Worm (Caenorhabditis elegans) whole organism, late embryonic: ENCODE data around the gene srz-96.

Source experiments
- C08G9.2 ChIP-seq: sonication (generic microtip); optimal IDR thresholded peaks from 2 replicates; lab custom pipeline; 2016; ENCODE audit warnings: mild to moderate bottlenecking, missing genetic modification characterization, moderate library complexity, missing compliant biosample characterization
- K02D7.2 ChIP-seq: sonication (generic microtip); optimal IDR thresholded peaks from 2 replicates; lab custom pipeline; 2017; ENCODE audit warnings: mild to moderate bottlenecking, missing genetic modification characterization, missing compliant biosample characterization
- K09A11.1 ChIP-seq: sonication (generic microtip); optimal IDR thresholded peaks from 2 replicates; lab custom pipeline; 2017; ENCODE audit warnings: antibody characterized with exemption, mild to moderate bottlenecking, missing genetic modification characterization, missing compliant biosample characterization; ENCODE audit not compliant: insufficient read depth
- T23F11.4 ChIP-seq: fragments of 200-800 bp; sonication (Bioruptor generic); optimal IDR thresholded peaks from 2 replicates; lab custom pipeline; 2018; ENCODE audit warnings: mild to moderate bottlenecking, missing genetic modification characterization, missing compliant biosample characterization
- ahr-1 ChIP-seq: sonication (generic microtip); optimal IDR thresholded peaks from 2 replicates; lab custom pipeline; 2016; ENCODE audit warnings: missing genetic modification characterization, missing compliant biosample characterization
- ama-1 ChIP-seq: fragments of 150-350 bp; optimal IDR thresholded peaks from 2 replicates; lab custom pipeline; 2014
- ceh-18 ChIP-seq: sonication (generic microtip); optimal IDR thresholded peaks from 2 replicates; lab custom pipeline; 2016; ENCODE audit warnings: missing genetic modification characterization, missing compliant biosample characterization
- ceh-19 ChIP-seq: fragments of 200-800 bp; sonication (Bioruptor generic); optimal IDR thresholded peaks from 2 replicates; lab custom pipeline; 2018; ENCODE audit warnings: mild to moderate bottlenecking, missing genetic modification characterization, missing compliant biosample characterization
- ceh-22 ChIP-seq: sonication (generic microtip); optimal IDR thresholded peaks from 2 replicates; lab custom pipeline; 2017; ENCODE audit warnings: missing biosample characterization, missing genetic modification characterization
- ceh-24 ChIP-seq: sonication (generic microtip); optimal IDR thresholded peaks from 2 replicates; lab custom pipeline; 2016; ENCODE audit warnings: mild to moderate bottlenecking, missing genetic modification characterization, missing compliant biosample characterization
- ceh-30 ChIP-seq: fragments of 150-350 bp; optimal IDR thresholded peaks from 2 replicates; lab custom pipeline; 2014; ENCODE audit warnings: missing biosample characterization, missing genetic modification characterization
- ceh-31 ChIP-seq: sonication (generic microtip); optimal IDR thresholded peaks from 2 replicates; lab custom pipeline; 2016; ENCODE audit warnings: missing genetic modification characterization, missing compliant biosample characterization
- ceh-45 ChIP-seq: fragments of 200-800 bp; sonication (Bioruptor generic); IDR thresholded peaks from 2 replicates; pipeline ENCODE4 v1.3.6; 2022; ENCODE audit warnings: missing genetic modification reagents, missing genetic modification characterization, missing compliant biosample characterization
- che-1 ChIP-seq: sonication (generic microtip); optimal IDR thresholded peaks from 2 replicates; lab custom pipeline; 2016; ENCODE audit warnings: mild to moderate bottlenecking, missing genetic modification characterization, missing compliant biosample characterization
- dmd-4 ChIP-seq: sonication (generic microtip); optimal IDR thresholded peaks from 2 replicates; lab custom pipeline; 2016; ENCODE audit warnings: borderline replicate concordance, missing genetic modification characterization, missing compliant biosample characterization
- ets-4 ChIP-seq: sonication (generic microtip); optimal IDR thresholded peaks from 2 replicates; lab custom pipeline; 2016; ENCODE audit warnings: missing genetic modification characterization, missing compliant biosample characterization
- eyg-1 ChIP-seq: sonication (generic microtip); optimal IDR thresholded peaks from 2 replicates; lab custom pipeline; 2016; ENCODE audit warnings: missing genotype, missing genetic modification characterization, missing compliant biosample characterization
- fkh-10 ChIP-seq: fragments of 150-350 bp; optimal IDR thresholded peaks from 2 replicates; lab custom pipeline; 2014; ENCODE audit warnings: missing biosample characterization, missing genetic modification reagents, missing genetic modification characterization
- hlh-13 ChIP-seq: fragments of 200-800 bp; sonication (Bioruptor generic); optimal IDR thresholded peaks from 2 replicates; lab custom pipeline; 2018; ENCODE audit warnings: mild to moderate bottlenecking, missing genetic modification characterization, missing compliant biosample characterization
- hlh-15 ChIP-seq: sonication (generic microtip); optimal IDR thresholded peaks from 2 replicates; lab custom pipeline; 2016; ENCODE audit warnings: missing genetic modification characterization, missing compliant biosample characterization
- hlh-30 ChIP-seq: sonication (generic microtip); optimal IDR thresholded peaks from 2 replicates; lab custom pipeline; 2017; ENCODE audit warnings: antibody characterized with exemption, missing genetic modification characterization, missing compliant biosample characterization; ENCODE audit not compliant: insufficient read depth
- hlh-8 ChIP-seq: sonication (generic microtip); optimal IDR thresholded peaks from 2 replicates; lab custom pipeline; 2016; ENCODE audit warnings: missing genotype, missing genetic modification characterization, missing compliant biosample characterization
- lim-6 ChIP-seq: sonication (generic microtip); optimal IDR thresholded peaks from 2 replicates; lab custom pipeline; 2016; ENCODE audit warnings: missing genetic modification characterization, missing compliant biosample characterization
- mec-3 ChIP-seq: sonication (generic microtip); optimal IDR thresholded peaks from 2 replicates; lab custom pipeline; 2016; ENCODE audit warnings: borderline replicate concordance, missing genetic modification characterization, missing compliant biosample characterization
- nhr-11 ChIP-seq: fragments of 150-350 bp; optimal IDR thresholded peaks from 2 replicates; lab custom pipeline; 2014; ENCODE audit warnings: missing biosample characterization, missing genetic modification characterization
- nhr-232 ChIP-seq: sonication (generic microtip); optimal IDR thresholded peaks from 2 replicates; lab custom pipeline; 2016; ENCODE audit warnings: missing genetic modification characterization, missing compliant biosample characterization
- npax-4 ChIP-seq: sonication (generic microtip); optimal IDR thresholded peaks from 2 replicates; lab custom pipeline; 2016; ENCODE audit warnings: missing genetic modification characterization, missing compliant biosample characterization
- pha-2 ChIP-seq: sonication (generic microtip); optimal IDR thresholded peaks from 2 replicates; lab custom pipeline; 2017; ENCODE audit warnings: mild to moderate bottlenecking, missing genetic modification characterization, missing compliant biosample characterization
- pha-4 ChIP-seq: fragments of 150-350 bp; optimal IDR thresholded peaks from 2 replicates; lab custom pipeline; 2018; ENCODE audit warnings: missing biosample characterization, missing genetic modification reagents, missing genetic modification characterization
- pqm-1 ChIP-seq: sonication (generic microtip); optimal IDR thresholded peaks from 2 replicates; lab custom pipeline; 2016; ENCODE audit warnings: missing genetic modification characterization, missing compliant biosample characterization
- ref-2 ChIP-seq: sonication (generic microtip); optimal IDR thresholded peaks from 2 replicates; lab custom pipeline; 2016; ENCODE audit warnings: missing genetic modification characterization, missing compliant biosample characterization
- rnt-1 ChIP-seq: sonication (generic microtip); optimal IDR thresholded peaks from 2 replicates; lab custom pipeline; 2016; ENCODE audit warnings: missing genetic modification characterization, missing compliant biosample characterization
- sdc-2 ChIP-seq: sonication (generic microtip); optimal IDR thresholded peaks from 2 replicates; lab custom pipeline; 2016; ENCODE audit warnings: missing genotype, missing genetic modification characterization, missing compliant biosample characterization
- sox-2 ChIP-seq: fragments of 200-800 bp; sonication (Bioruptor generic); IDR thresholded peaks from 2 replicates; pipeline ENCODE4 v1.3.6; 2022; ENCODE audit warnings: missing genetic modification reagents, missing genetic modification characterization, missing compliant biosample characterization
- sox-4 ChIP-seq: sonication (generic microtip); optimal IDR thresholded peaks from 2 replicates; lab custom pipeline; 2017; ENCODE audit warnings: mild to moderate bottlenecking, missing genetic modification characterization, inconsistent platforms, missing compliant biosample characterization
- syd-9 ChIP-seq: sonication (generic microtip); optimal IDR thresholded peaks from 2 replicates; lab custom pipeline; 2016; ENCODE audit warnings: mild to moderate bottlenecking, missing genetic modification characterization, moderate library complexity, missing compliant biosample characterization
- tbx-2 ChIP-seq: sonication (generic microtip); optimal IDR thresholded peaks from 2 replicates; lab custom pipeline; 2016; ENCODE audit warnings: missing genetic modification characterization, missing compliant biosample characterization
- tbx-7 ChIP-seq: sonication (generic microtip); optimal IDR thresholded peaks from 2 replicates; lab custom pipeline; 2016; ENCODE audit warnings: missing genotype, missing genetic modification characterization, missing compliant biosample characterization
- unc-3 ChIP-seq, 2 experiments: fragments of 200-800 bp in 1 of 2; sonication (Bioruptor generic) in 1 of 2; sonication (generic microtip) in 1 of 2; conservative IDR thresholded peaks in 1 of 2; optimal IDR thresholded peaks in 1 of 2; 2 replicates each; pipeline versions ENCODE4 v1.3.6 to Lab custom; 2016 to 2022; ENCODE audit warnings: missing compliant biosample characterization in 2 of 2, missing genetic modification characterization in 2 of 2, missing genetic modification reagents in 1 of 2
- unc-42 ChIP-seq: sonication (generic microtip); optimal IDR thresholded peaks from 2 replicates; lab custom pipeline; 2016; ENCODE audit warnings: missing genotype, missing genetic modification characterization, missing compliant biosample characterization
- unc-55 ChIP-seq: sonication (generic microtip); optimal IDR thresholded peaks from 2 replicates; lab custom pipeline; 2017; ENCODE audit warnings: missing biosample characterization, missing genetic modification reagents, missing genetic modification characterization
- unc-86 ChIP-seq: sonication (generic microtip); optimal IDR thresholded peaks from 2 replicates; lab custom pipeline; 2016; ENCODE audit warnings: missing genetic modification characterization, missing compliant biosample characterization
- zip-5 ChIP-seq: sonication (generic microtip); optimal IDR thresholded peaks from 2 replicates; lab custom pipeline; 2016; ENCODE audit warnings: missing genetic modification characterization, missing compliant biosample characterization

srz-96 gene

DNA sequence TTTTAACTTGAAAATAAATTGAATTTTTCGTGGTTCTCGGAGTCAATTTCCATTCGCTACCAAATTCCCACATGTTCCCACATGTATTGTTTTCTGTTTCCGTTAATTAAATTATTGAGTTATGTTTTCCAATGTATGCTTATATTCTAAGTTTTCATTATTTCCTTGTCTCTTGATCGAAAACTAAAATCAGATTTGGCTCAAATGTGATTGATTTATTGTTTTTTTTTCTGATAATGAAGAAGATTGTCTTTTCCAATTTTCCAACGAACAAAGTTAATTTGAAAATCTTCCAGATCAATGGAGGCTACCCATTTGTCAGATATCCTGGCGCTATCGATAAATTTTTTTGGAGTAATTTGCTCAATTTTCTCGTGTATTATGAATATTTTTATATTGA is 25.3 kb upstream of the srz-96 start, which contains the start of gene srbc-25:
TSS of gene srbc-25 (plus strand) at position 301 of the 400 bp plus-strand sequence.
- TF ChIP-seq pha-4 (tag; lab: Kevin White, UChicago) = no peak
- TF ChIP-seq nhr-11 = no peak
- TF ChIP-seq ref-2 = no peak
- TF ChIP-seq sox-4 (tag; lab: Kevin White, UChicago) = no peak
- TF ChIP-seq K09A11.1 (tag; lab: Kevin White, UChicago) = no peak
- TF ChIP-seq eyg-1 = no peak
- no peak for TF ChIP-seq zip-5
- no peak for TF ChIP-seq ceh-18 (tag; lab: Kevin White, UChicago)
- no peak for TF ChIP-seq syd-9 (tag; lab: Kevin White, UChicago)
- TF ChIP-seq fkh-10 = no peak
- TF ChIP-seq unc-42 (tag; lab: Kevin White, UChicago) = no peak
- no peak for TF ChIP-seq dmd-4
- TF ChIP-seq ceh-31 = no peak
- TF ChIP-seq tbx-2 = no peak
- TF ChIP-seq pha-2 (tag; lab: Kevin White, UChicago) = no peak
- no peak for TF ChIP-seq mec-3

DNA sequence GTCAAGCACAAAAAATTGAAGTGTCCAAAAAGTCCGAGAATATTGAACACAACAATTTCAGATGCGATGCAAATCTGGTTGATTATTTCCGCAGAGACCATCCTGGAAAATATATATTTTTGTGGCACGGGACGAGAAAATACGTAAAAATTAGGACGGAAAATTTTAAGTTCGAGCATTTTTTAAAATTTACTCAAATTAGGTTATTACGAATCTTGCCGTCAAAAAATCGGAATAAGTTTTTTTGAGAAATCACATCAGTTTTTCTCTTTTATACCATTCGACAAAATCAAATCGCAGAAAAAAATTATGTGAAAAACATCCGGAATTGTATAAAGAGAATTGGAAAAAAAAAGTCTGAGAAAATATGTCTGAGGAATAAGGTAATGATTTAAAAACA is 21.1 kb upstream of the srz-96 start, which contains the start of gene srsx-1:
TSS of gene srsx-1 (minus strand) at position 101 of the 400 bp plus-strand sequence.
- TF ChIP-seq hlh-8 (tag; lab: Kevin White, UChicago) (no peak), ceh-31 (no peak), ceh-24 (tag; lab: Kevin White, UChicago) (no peak), sox-4 (tag; lab: Kevin White, UChicago) (no peak), tbx-2 (no peak)

DNA sequence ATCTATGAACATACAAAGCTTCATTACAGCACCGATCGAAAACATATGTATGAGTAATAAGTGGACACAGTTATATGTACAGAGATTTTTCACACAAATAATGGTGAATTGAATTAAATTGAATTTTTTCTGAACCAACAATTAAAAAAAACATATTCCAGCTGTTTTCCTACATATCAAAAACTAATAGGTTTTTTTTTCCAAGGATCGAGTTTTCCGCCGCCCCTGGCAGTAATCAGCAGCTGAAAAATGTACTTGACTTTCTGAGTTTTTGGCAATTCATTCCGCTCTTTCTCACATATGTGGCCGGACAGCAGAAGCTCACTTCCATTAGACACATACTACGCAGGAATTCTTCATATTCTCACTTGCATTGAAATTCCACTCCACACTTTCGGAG is 20.6 kb upstream of the srz-96 start, which contains the start of gene srh-174:
TSS of gene srh-174 (plus strand) at position 301 of the 400 bp plus-strand sequence.
- TF ChIP-seq T23F11.4 (GFP tag; lab: Kevin White, UChicago) (no peak), sdc-2 (tag; lab: Kevin White, UChicago) (no peak), unc-3 (GFP tag; conservative IDR thresholded peaks at IDR 0.05; lab: Robert Waterston, UW) (no peak), unc-3 (tag; optimal IDR thresholded peaks at IDR 0.05; lab: Kevin White, UChicago) (no peak), syd-9 (tag; lab: Kevin White, UChicago) (no peak), hlh-15 (tag; lab: Kevin White, UChicago) (no peak), pqm-1 (tag; lab: Kevin White, UChicago) (no peak), hlh-30 (no peak), ceh-19 (GFP tag; lab: Kevin White, UChicago) (no peak), ceh-22 (tag; lab: Kevin White, UChicago) (no peak), C08G9.2 (no peak), unc-55 (no peak), ceh-24 (tag; lab: Kevin White, UChicago) (no peak), sox-4 (tag; lab: Kevin White, UChicago) (no peak), ceh-45 (GFP tag; lab: Robert Waterston, UW) (no peak), sox-2 (no peak), ama-1 (no peak), ahr-1 (tag; lab: Kevin White, UChicago) (no peak), unc-86 (tag; lab: Kevin White, UChicago) (no peak)

DNA sequence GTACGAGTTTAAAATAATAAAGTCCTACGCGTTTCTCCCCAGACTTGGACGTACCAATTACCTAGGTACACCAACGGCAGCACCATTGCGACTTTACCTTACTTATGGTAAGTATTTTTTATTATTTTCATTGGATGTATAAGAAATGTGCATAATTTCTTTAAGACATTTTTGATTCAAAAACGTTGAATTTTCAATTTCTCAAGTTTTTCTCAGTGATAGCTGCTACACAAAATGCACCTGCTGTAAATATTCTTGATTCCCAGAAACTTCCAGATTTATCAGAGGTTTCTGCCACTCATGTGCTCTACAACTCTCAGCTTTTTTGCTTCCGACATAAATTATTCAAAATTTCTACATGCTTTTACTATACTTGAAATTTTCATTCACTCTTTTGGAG is 17.0 kb upstream of the srz-96 start, which contains the start of gene srh-159:
TSS of gene srh-159 (plus strand) at position 301 of the 400 bp plus-strand sequence.
- TF ChIP-seq lim-6 = no peak
- no peak for TF ChIP-seq K02D7.2 (tag; lab: Kevin White, UChicago)
- no peak for TF ChIP-seq ceh-30
- no peak for TF ChIP-seq ets-4 (tag; lab: Kevin White, UChicago)
- TF ChIP-seq pha-2 (tag; lab: Kevin White, UChicago) = no peak
- TF ChIP-seq npax-4 (tag; lab: Kevin White, UChicago) = no peak
- TF ChIP-seq K09A11.1 (tag; lab: Kevin White, UChicago) = no peak
- TF ChIP-seq nhr-232 = no peak
- no peak for TF ChIP-seq C08G9.2
- no peak for TF ChIP-seq sdc-2 (tag; lab: Kevin White, UChicago)
- no peak for TF ChIP-seq tbx-7
- no peak for TF ChIP-seq ceh-18 (tag; lab: Kevin White, UChicago)
- TF ChIP-seq hlh-13 (GFP tag; lab: Kevin White, UChicago) = no peak
- no peak for TF ChIP-seq dmd-4
- TF ChIP-seq che-1 = no peak
- TF ChIP-seq rnt-1 (tag; lab: Kevin White, UChicago) = no peak
- TF ChIP-seq unc-55 = no peak
- no peak for TF ChIP-seq ceh-31
- TF ChIP-seq ahr-1 (tag; lab: Kevin White, UChicago) = no peak
